Worm (Caenorhabditis elegans) whole organism, late embryonic: ENCODE measurements around the gene mrp-4.
A peak's percentile ranks its signal among the peaks of the same experiment; 100 is the strongest.

Experiments used
- C08G9.2 ChIP-seq: sonication (generic microtip); optimal IDR thresholded peaks from 2 replicates; lab custom pipeline; 2016; ENCODE audit warnings: mild to moderate bottlenecking, missing genetic modification characterization, moderate library complexity, missing compliant biosample characterization
- K09A11.1 ChIP-seq: sonication (generic microtip); optimal IDR thresholded peaks from 2 replicates; lab custom pipeline; 2017; ENCODE audit warnings: antibody characterized with exemption, mild to moderate bottlenecking, missing genetic modification characterization, missing compliant biosample characterization; ENCODE audit not compliant: insufficient read depth
- ahr-1 ChIP-seq: sonication (generic microtip); optimal IDR thresholded peaks from 2 replicates; lab custom pipeline; 2016; ENCODE audit warnings: missing genetic modification characterization, missing compliant biosample characterization
- ceh-14 ChIP-seq: sonication (generic microtip); optimal IDR thresholded peaks from 2 replicates; lab custom pipeline; 2016; ENCODE audit warnings: missing genotype, missing genetic modification characterization, missing compliant biosample characterization
- ceh-19 ChIP-seq: fragments of 200-800 bp; sonication (Bioruptor generic); optimal IDR thresholded peaks from 2 replicates; lab custom pipeline; 2018; ENCODE audit warnings: mild to moderate bottlenecking, missing genetic modification characterization, missing compliant biosample characterization
- ceh-2 ChIP-seq: sonication (generic microtip); optimal IDR thresholded peaks from 2 replicates; lab custom pipeline; 2016; ENCODE audit warnings: missing genotype, missing genetic modification characterization, missing compliant biosample characterization
- ceh-24 ChIP-seq: sonication (generic microtip); optimal IDR thresholded peaks from 2 replicates; lab custom pipeline; 2016; ENCODE audit warnings: mild to moderate bottlenecking, missing genetic modification characterization, missing compliant biosample characterization
- ceh-31 ChIP-seq: sonication (generic microtip); optimal IDR thresholded peaks from 2 replicates; lab custom pipeline; 2016; ENCODE audit warnings: missing genetic modification characterization, missing compliant biosample characterization
- ceh-34 ChIP-seq: sonication (generic microtip); optimal IDR thresholded peaks from 2 replicates; lab custom pipeline; 2016; ENCODE audit warnings: mild to moderate bottlenecking, missing genetic modification characterization, missing compliant biosample characterization
- ceh-48 ChIP-seq: sonication (generic microtip); optimal IDR thresholded peaks from 2 replicates; lab custom pipeline; 2016; ENCODE audit warnings: missing genetic modification characterization, inconsistent platforms, missing compliant biosample characterization
- ceh-6 ChIP-seq: fragments of 200-800 bp; sonication (Bioruptor generic); optimal IDR thresholded peaks from 2 replicates; lab custom pipeline; 2018; ENCODE audit warnings: mild to moderate bottlenecking, missing genetic modification characterization, missing compliant biosample characterization
- ceh-9 ChIP-seq: sonication (generic microtip); optimal IDR thresholded peaks from 2 replicates; lab custom pipeline; 2016; ENCODE audit warnings: mild to moderate bottlenecking, missing genetic modification characterization, inconsistent platforms, missing compliant biosample characterization
- dve-1 ChIP-seq: sonication (generic microtip); optimal IDR thresholded peaks from 2 replicates; lab custom pipeline; 2017; ENCODE audit warnings: antibody characterized with exemption, mild to moderate bottlenecking, missing genetic modification characterization, missing compliant biosample characterization
- elt-2 ChIP-seq: sonication (generic microtip); optimal IDR thresholded peaks from 2 replicates; lab custom pipeline; 2016; ENCODE audit warnings: missing genetic modification reagents, missing genetic modification characterization, missing compliant biosample characterization
- elt-4 ChIP-seq: sonication (generic microtip); optimal IDR thresholded peaks from 2 replicates; lab custom pipeline; 2016; ENCODE audit warnings: missing genetic modification characterization, missing compliant biosample characterization
- ets-4 ChIP-seq: sonication (generic microtip); optimal IDR thresholded peaks from 2 replicates; lab custom pipeline; 2016; ENCODE audit warnings: missing genetic modification characterization, missing compliant biosample characterization
- fkh-10 ChIP-seq: fragments of 150-350 bp; optimal IDR thresholded peaks from 2 replicates; lab custom pipeline; 2014; ENCODE audit warnings: missing biosample characterization, missing genetic modification reagents, missing genetic modification characterization
- fkh-6 ChIP-seq: sonication (generic microtip); optimal IDR thresholded peaks from 2 replicates; lab custom pipeline; 2016; ENCODE audit warnings: missing genetic modification characterization, missing compliant biosample characterization
- gmeb-2 ChIP-seq: sonication (generic microtip); optimal IDR thresholded peaks from 2 replicates; lab custom pipeline; 2016; ENCODE audit warnings: missing genetic modification characterization, inconsistent platforms, missing compliant biosample characterization
- hlh-13 ChIP-seq: fragments of 200-800 bp; sonication (Bioruptor generic); optimal IDR thresholded peaks from 2 replicates; lab custom pipeline; 2018; ENCODE audit warnings: mild to moderate bottlenecking, missing genetic modification characterization, missing compliant biosample characterization
- hlh-15 ChIP-seq: sonication (generic microtip); optimal IDR thresholded peaks from 2 replicates; lab custom pipeline; 2016; ENCODE audit warnings: missing genetic modification characterization, missing compliant biosample characterization
- hlh-30 ChIP-seq: sonication (generic microtip); optimal IDR thresholded peaks from 2 replicates; lab custom pipeline; 2017; ENCODE audit warnings: antibody characterized with exemption, missing genetic modification characterization, missing compliant biosample characterization; ENCODE audit not compliant: insufficient read depth
- hlh-6 ChIP-seq: sonication (generic microtip); optimal IDR thresholded peaks from 2 replicates; lab custom pipeline; 2016; ENCODE audit warnings: missing genotype, missing genetic modification characterization, missing compliant biosample characterization
- hlh-8 ChIP-seq: sonication (generic microtip); optimal IDR thresholded peaks from 2 replicates; lab custom pipeline; 2016; ENCODE audit warnings: missing genotype, missing genetic modification characterization, missing compliant biosample characterization
- lin-11 ChIP-seq: fragments of 200-800 bp; sonication (Bioruptor generic); optimal IDR thresholded peaks from 2 replicates; lab custom pipeline; 2018; ENCODE audit warnings: mild to moderate bottlenecking, missing genetic modification characterization, missing compliant biosample characterization
- mec-3 ChIP-seq: sonication (generic microtip); optimal IDR thresholded peaks from 2 replicates; lab custom pipeline; 2016; ENCODE audit warnings: borderline replicate concordance, missing genetic modification characterization, missing compliant biosample characterization
- nfya-1 ChIP-seq: sonication (generic microtip); optimal IDR thresholded peaks from 2 replicates; lab custom pipeline; 2017; ENCODE audit warnings: missing genetic modification characterization, mild to moderate bottlenecking, missing compliant biosample characterization, antibody characterized with exemption, moderate library complexity
- npax-4 ChIP-seq: sonication (generic microtip); optimal IDR thresholded peaks from 2 replicates; lab custom pipeline; 2016; ENCODE audit warnings: missing genetic modification characterization, missing compliant biosample characterization
- pag-3 ChIP-seq: sonication (generic microtip); optimal IDR thresholded peaks from 2 replicates; lab custom pipeline; 2016; ENCODE audit warnings: missing compliant biosample characterization, missing genetic modification characterization, borderline replicate concordance
- pat-9 ChIP-seq: fragments of 200-800 bp; sonication (Bioruptor generic); optimal IDR thresholded peaks from 2 replicates; lab custom pipeline; 2018; ENCODE audit warnings: mild to moderate bottlenecking, missing genetic modification characterization, moderate library complexity, missing compliant biosample characterization
- pax-1 ChIP-seq: fragments of 150-350 bp; optimal IDR thresholded peaks from 2 replicates; lab custom pipeline; 2014; ENCODE audit warnings: missing biosample characterization, missing genetic modification characterization
- pros-1 ChIP-seq: fragments of 150-350 bp; optimal IDR thresholded peaks from 2 replicates; lab custom pipeline; 2014; ENCODE audit warnings: missing biosample characterization, missing genetic modification reagents, missing genetic modification characterization
- ref-2 ChIP-seq: sonication (generic microtip); optimal IDR thresholded peaks from 2 replicates; lab custom pipeline; 2016; ENCODE audit warnings: missing genetic modification characterization, missing compliant biosample characterization
- rnt-1 ChIP-seq: sonication (generic microtip); optimal IDR thresholded peaks from 2 replicates; lab custom pipeline; 2016; ENCODE audit warnings: missing genetic modification characterization, missing compliant biosample characterization
- sdc-2 ChIP-seq: sonication (generic microtip); optimal IDR thresholded peaks from 2 replicates; lab custom pipeline; 2016; ENCODE audit warnings: missing genotype, missing genetic modification characterization, missing compliant biosample characterization
- sox-2 ChIP-seq: fragments of 200-800 bp; sonication (Bioruptor generic); IDR thresholded peaks from 2 replicates; pipeline ENCODE4 v1.3.6; 2022; ENCODE audit warnings: missing genetic modification reagents, missing genetic modification characterization, missing compliant biosample characterization
- sox-4 ChIP-seq: sonication (generic microtip); optimal IDR thresholded peaks from 2 replicates; lab custom pipeline; 2017; ENCODE audit warnings: mild to moderate bottlenecking, missing genetic modification characterization, inconsistent platforms, missing compliant biosample characterization
- syd-9 ChIP-seq: sonication (generic microtip); optimal IDR thresholded peaks from 2 replicates; lab custom pipeline; 2016; ENCODE audit warnings: mild to moderate bottlenecking, missing genetic modification characterization, moderate library complexity, missing compliant biosample characterization
- tbx-2 ChIP-seq: sonication (generic microtip); optimal IDR thresholded peaks from 2 replicates; lab custom pipeline; 2016; ENCODE audit warnings: missing genetic modification characterization, missing compliant biosample characterization
- tbx-7 ChIP-seq: sonication (generic microtip); optimal IDR thresholded peaks from 2 replicates; lab custom pipeline; 2016; ENCODE audit warnings: missing genotype, missing genetic modification characterization, missing compliant biosample characterization
- unc-3 ChIP-seq, 2 experiments: fragments of 200-800 bp in 1 of 2; sonication (Bioruptor generic) in 1 of 2; sonication (generic microtip) in 1 of 2; conservative IDR thresholded peaks in 1 of 2; optimal IDR thresholded peaks in 1 of 2; 2 replicates each; pipeline versions ENCODE4 v1.3.6 to Lab custom; 2016 to 2022; ENCODE audit warnings: missing compliant biosample characterization in 2 of 2, missing genetic modification characterization in 2 of 2, missing genetic modification reagents in 1 of 2
- unc-42 ChIP-seq: sonication (generic microtip); optimal IDR thresholded peaks from 2 replicates; lab custom pipeline; 2016; ENCODE audit warnings: missing genotype, missing genetic modification characterization, missing compliant biosample characterization
- unc-55 ChIP-seq: sonication (generic microtip); optimal IDR thresholded peaks from 2 replicates; lab custom pipeline; 2017; ENCODE audit warnings: missing biosample characterization, missing genetic modification reagents, missing genetic modification characterization

The mrp-4 gene

ce11 chrX:9894844-9895243 lies 10.8 kb downstream of the mrp-4 start, which contains the start of gene F21G4.3:
Gene F21G4.3, plus strand, starts transcription at chrX:9895144.
- TF ChIP-seq elt-4 (tag; lab: Kevin White, UChicago) (no peak), ceh-19 (GFP tag; lab: Kevin White, UChicago) (no peak), pag-3 (no peak), syd-9 (no peak), tbx-7 (no peak), ceh-14 (tag; lab: Kevin White, UChicago) (no peak), mec-3 (no peak), fkh-10 (GFP tag; lab: Kevin White, UChicago) (no peak), ceh-24 (tag; lab: Kevin White, UChicago) (no peak), sdc-2 (tag; lab: Kevin White, UChicago) (no peak), dve-1 (no peak), elt-2 (tag; lab: Kevin White, UChicago) (no peak), hlh-15 (no peak), pat-9 (tag; lab: Kevin White, UChicago) (no peak)

ce11 chrX:9899426-9900131 lies 15.5 kb downstream of the mrp-4 start, which contains the start of gene phf-34:
Gene phf-34, minus strand, starts transcription at chrX:9899476.
- TF ChIP-seq hlh-6 (tag; lab: Kevin White, UChicago) (no peak), unc-55 (GFP tag; lab: Kevin White, UChicago) (peak; percentile 31), nfya-1 (peak; percentile 67), ceh-19 (GFP tag; lab: Kevin White, UChicago) (peak; percentile 43), hlh-8 (tag; lab: Kevin White, UChicago) (no peak), dve-1 (peak; percentile 37), ceh-31 (peak; percentile 74), npax-4 (no peak), unc-42 (tag; lab: Kevin White, UChicago) (peak; percentile 67), tbx-2 (peak; percentile 37), sdc-2 (tag; lab: Kevin White, UChicago) (peak; percentile 58), hlh-30 (tag; lab: Kevin White, UChicago) (peak; percentile 38), ceh-34 (peak; percentile 35)

- TF ChIP-seq C08G9.2 (tag; lab: Kevin White, UChicago) (no peak), unc-55 (GFP tag; lab: Kevin White, UChicago) (no peak), ahr-1 (tag; lab: Kevin White, UChicago) (no peak), hlh-6 (tag; lab: Kevin White, UChicago) (no peak)
- TF ChIP-seq, all 69 proteins: peak for 0
Measured at ce11 chrX:9905840-9906239, 21.8 kb downstream of the mrp-4 start, which contains the start of gene F21G4.5. Gene F21G4.5, plus strand, starts transcription at chrX:9906140.

- no peak for TF ChIP-seq unc-42 (tag; lab: Kevin White, UChicago)
- TF ChIP-seq pag-3 = no peak
- TF ChIP-seq fkh-6 (tag; lab: Kevin White, UChicago) = peak; percentile 20
- TF ChIP-seq sox-2 (GFP tag; lab: Robert Waterston, UW) = no peak
- no peak for TF ChIP-seq ceh-14 (tag; lab: Kevin White, UChicago)
- no peak for TF ChIP-seq ceh-48 (tag; lab: Kevin White, UChicago)
- no peak for TF ChIP-seq rnt-1 (tag; lab: Kevin White, UChicago)
- no peak for TF ChIP-seq pax-1 (tag; lab: Kevin White, UChicago)
- peak; percentile 47 for TF ChIP-seq ceh-31
- TF ChIP-seq npax-4 = no peak
- TF ChIP-seq elt-2 (tag; lab: Kevin White, UChicago) = peak; percentile 11
- no peak for TF ChIP-seq lin-11 (tag; lab: Kevin White, UChicago)
- TF ChIP-seq syd-9 = no peak
- TF ChIP-seq mec-3 = no peak
- TF ChIP-seq K09A11.1 (tag; lab: Kevin White, UChicago) = no peak
- TF ChIP-seq unc-3 (GFP tag; conservative IDR thresholded peaks at IDR 0.05; lab: Robert Waterston, UW) = no peak
- no peak for TF ChIP-seq unc-3 (tag; optimal IDR thresholded peaks at IDR 0.05; lab: Kevin White, UChicago)
- no peak for TF ChIP-seq fkh-10 (GFP tag; lab: Kevin White, UChicago)
- peak; percentile 24 for TF ChIP-seq tbx-7
- peak; percentile 28 for TF ChIP-seq ets-4 (tag; lab: Kevin White, UChicago)
- TF ChIP-seq ceh-2 (tag; lab: Kevin White, UChicago) = peak; percentile 57
- no peak for TF ChIP-seq pros-1 (tag; lab: Kevin White, UChicago)
- no peak for TF ChIP-seq ceh-6 (GFP tag; lab: Kevin White, UChicago)
- TF ChIP-seq ref-2 (tag; lab: Kevin White, UChicago) = no peak
- no peak for TF ChIP-seq hlh-13
- TF ChIP-seq sox-4 (tag; lab: Kevin White, UChicago) = no peak
- TF ChIP-seq ceh-34 = no peak
- TF ChIP-seq gmeb-2 (tag; lab: Kevin White, UChicago) = no peak
- no peak for TF ChIP-seq ceh-9 (tag; lab: Kevin White, UChicago)
Measured at ce11 chrX:9917362-9917761, 33.3 kb downstream of the mrp-4 start, which contains the start of gene F21G4.6. Gene F21G4.6, minus strand, starts transcription at chrX:9917448.
